Fruit fly (Drosophila melanogaster) whole organism, adult: ENCODE data around the gene Or22a.

Source experiments
- CG14711 ChIP-seq: fragments of 200-800 bp; sonication (Bioruptor generic); optimal IDR thresholded peaks from 2 replicates; lab custom pipeline; 2018; ENCODE audit warnings: missing biosample characterization, mild to moderate bottlenecking, missing genetic modification characterization, moderate library complexity
- CG5204 ChIP-seq: fragments of 200-800 bp; sonication (Bioruptor generic); optimal IDR thresholded peaks from 2 replicates; lab custom pipeline; 2016; ENCODE audit warnings: missing biosample characterization, missing genetic modification characterization
- CG7101 ChIP-seq: fragments of 200-800 bp; sonication (Bioruptor generic); optimal IDR thresholded peaks from 2 replicates; lab custom pipeline; 2018; ENCODE audit warnings: missing biosample characterization, mild to moderate bottlenecking, missing genetic modification characterization, moderate library complexity
- Mnt ChIP-seq: fragments of 200-800 bp; sonication (Bioruptor generic); optimal IDR thresholded peaks from 2 replicates; lab custom pipeline; 2016; ENCODE audit warnings: missing biosample characterization, mild to moderate bottlenecking, missing genetic modification characterization
- bab1 ChIP-seq: fragments of 200-800 bp; sonication (Bioruptor generic); optimal IDR thresholded peaks from 3 replicates; lab custom pipeline; 2019; ENCODE audit warnings: missing biosample characterization, mild to moderate bottlenecking, missing genetic modification characterization, moderate library complexity
- cic ChIP-seq: fragments of 200-800 bp; sonication (Bioruptor generic); optimal IDR thresholded peaks from 2 replicates; lab custom pipeline; 2017; ENCODE audit warnings: missing biosample characterization, mild to moderate bottlenecking, missing genetic modification characterization, moderate library complexity
- kay ChIP-seq: fragments of 200-800 bp; sonication (Bioruptor generic); peaks from one replicate; lab custom pipeline; 2016; ENCODE audit warnings: missing biosample characterization, missing genetic modification characterization, borderline replicate concordance
- pad ChIP-seq: fragments of 200-800 bp; sonication (Bioruptor generic); optimal IDR thresholded peaks from 3 replicates; lab custom pipeline; 2017; ENCODE audit warnings: missing biosample characterization, missing genetic modification characterization, mild to moderate bottlenecking, moderate library complexity, missing genetic modification reagents

DNA sequence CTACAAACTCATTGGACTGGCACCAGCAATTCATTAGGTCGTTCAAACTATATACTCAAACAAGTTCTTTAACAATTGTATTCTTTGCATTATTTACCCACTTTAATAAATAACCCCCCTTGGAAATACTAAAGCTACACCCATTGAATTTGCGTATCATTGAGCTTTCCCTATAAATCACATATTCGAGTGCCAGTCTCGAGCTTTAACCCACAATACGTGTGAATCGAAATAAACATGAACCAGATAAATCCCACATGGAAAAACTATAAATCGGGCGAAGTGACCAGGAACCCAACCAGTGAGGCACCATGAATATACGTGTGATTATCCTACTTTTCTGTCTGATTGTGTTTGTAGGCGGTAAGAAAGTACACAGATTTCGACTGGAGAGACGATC lies 23.3 kb upstream of the Or22a start, which contains the start of gene CG31661:
- TF ChIP-seq cic = no peak
- no peak for TF ChIP-seq CG7101 (tag; lab: Kevin White, UChicago)
- no peak for TF ChIP-seq Mnt (GFP tag; lab: Kevin White, UChicago)
- no peak for TF ChIP-seq bab1 (GFP tag; lab: Kevin White, UChicago)
- no peak for TF ChIP-seq kay
- TF ChIP-seq pad (GFP tag; lab: Kevin White, UChicago) = no peak
- TF ChIP-seq CG5204 (GFP tag; lab: Kevin White, UChicago) = no peak
- no peak for TF ChIP-seq CG14711 (tag; lab: Kevin White, UChicago)
